Worm (Caenorhabditis elegans): ENCODE measurements around the gene sre-27.

The sre-27 gene

DNA sequence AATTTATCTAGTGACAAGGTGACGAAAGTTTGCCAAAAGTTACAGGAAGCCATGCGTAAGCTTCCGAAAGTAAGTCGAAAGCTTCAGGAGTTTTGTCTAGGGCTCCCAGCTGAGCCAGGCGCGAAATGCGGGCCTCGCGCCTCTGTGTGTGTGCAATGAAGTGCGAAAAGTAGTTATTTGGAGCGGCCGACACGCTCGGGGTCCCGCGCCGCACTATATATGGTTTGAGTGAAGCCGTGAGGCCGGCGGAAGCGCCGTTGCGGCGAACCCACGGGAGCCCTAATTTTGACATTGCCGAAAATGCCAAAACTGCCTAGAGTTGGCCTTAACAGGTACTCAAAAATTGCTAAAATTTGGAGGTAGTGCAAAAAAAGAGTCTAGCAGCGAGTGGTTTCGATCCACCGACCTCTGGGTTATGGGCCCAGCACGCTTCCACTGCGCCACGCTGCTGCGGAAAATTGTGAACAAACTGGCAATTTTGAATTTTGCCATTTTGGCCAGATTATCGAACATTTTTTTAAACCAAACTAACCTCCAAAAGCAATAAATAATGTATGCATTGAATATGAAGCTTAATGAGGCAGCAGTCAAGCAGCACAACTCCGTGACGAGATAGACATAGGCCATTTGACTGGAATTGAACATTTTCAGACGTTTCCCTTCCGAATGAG lies 17.9 kb upstream of the sre-27 start:
- no peak for TF ChIP-seq lin-32 (GFP tag; optimal IDR thresholded peaks at IDR 0.05)
- TF ChIP-seq elt-3 (tag; optimal IDR thresholded peaks at IDR 0.05), result no peak
- TF ChIP-seq lin-13 (tag; optimal IDR thresholded peaks at IDR 0.05), result no peak
- no peak for TF ChIP-seq ceh-83 (GFP tag; optimal IDR thresholded peaks at IDR 0.05)
- TF ChIP-seq sem-2 (GFP tag; optimal IDR thresholded peaks at IDR 0.05), result no peak
- no peak for TF ChIP-seq ztf-11 (tag; optimal IDR thresholded peaks at IDR 0.05)

DNA sequence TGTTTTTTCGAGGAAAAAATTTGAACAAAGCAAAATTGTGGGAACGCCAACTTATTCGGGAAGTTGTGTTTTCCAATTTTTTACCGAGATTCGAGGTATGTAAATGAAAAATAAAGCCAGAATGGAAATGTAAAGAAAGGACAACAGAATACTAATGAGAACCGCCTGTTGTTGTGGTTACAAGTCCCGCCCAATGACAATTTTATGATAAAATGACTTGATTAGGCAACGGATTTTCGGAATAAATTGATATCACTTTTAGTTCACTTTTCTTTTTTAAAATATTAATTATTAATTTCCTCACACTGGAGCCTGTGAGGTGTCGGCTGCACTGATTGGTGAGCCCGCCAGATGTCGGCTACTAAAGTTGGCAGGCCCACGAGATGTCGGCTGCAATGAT lies 14.9 kb upstream of the sre-27 start, which contains the start of gene dct-12:
Gene dct-12 (minus strand): TSS at position 101 of the 400 bp plus-strand sequence.
- TF ChIP-seq ces-1 (GFP tag; optimal IDR thresholded peaks at IDR 0.05) (no peak), bed-3 (GFP tag; optimal IDR thresholded peaks at IDR 0.05) (no peak), ceh-83 (GFP tag; optimal IDR thresholded peaks at IDR 0.05) (no peak), unc-39 (tag; optimal IDR thresholded peaks at IDR 0.05) (no peak), ztf-11 (tag; optimal IDR thresholded peaks at IDR 0.05) (no peak), M03D4.4 (tag; optimal IDR thresholded peaks at IDR 0.05) (no peak), pha-4 (tag; optimal IDR thresholded peaks at IDR 0.05) (no peak), mls-2 (tag; optimal IDR thresholded peaks at IDR 0.05) (no peak), elt-3 (tag; optimal IDR thresholded peaks at IDR 0.05) (no peak), nhr-28 (tag; optimal IDR thresholded peaks at IDR 0.05) (no peak), blmp-1 (tag; optimal IDR thresholded peaks at IDR 0.05) (no peak), snpc-4 (tag; optimal IDR thresholded peaks at IDR 0.05) (no peak)

DNA sequence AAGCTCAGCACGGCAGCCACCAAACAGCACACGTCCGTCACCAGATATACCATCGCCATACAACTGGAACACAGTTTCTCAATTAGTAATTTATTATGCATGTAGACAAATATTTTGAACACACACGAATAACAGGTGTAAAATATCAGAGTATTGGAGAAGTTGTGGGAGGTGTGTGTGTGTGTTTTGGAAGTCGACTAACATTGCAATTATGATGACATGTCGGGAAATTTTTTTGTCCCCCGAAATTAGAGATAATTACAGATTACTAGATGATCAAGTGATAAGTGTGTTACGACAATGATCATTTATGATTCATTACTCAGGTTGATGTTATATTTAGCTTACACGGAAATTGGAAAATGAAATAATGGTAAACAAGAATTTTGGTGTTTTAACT lies 12.3 kb upstream of the sre-27 start, which contains the start of gene Y57A10C.8:
Gene Y57A10C.8 (minus strand): TSS at position 101 of the 400 bp plus-strand sequence.
- no peak for TF ChIP-seq drap-1 (GFP tag; optimal IDR thresholded peaks at IDR 0.05)
- no peak for TF ChIP-seq M03D4.4 (tag; optimal IDR thresholded peaks at IDR 0.05)
- TF ChIP-seq sptf-1 (tag; optimal IDR thresholded peaks at IDR 0.05), result no peak
- TF ChIP-seq blmp-1 (tag; optimal IDR thresholded peaks at IDR 0.05), result no peak
- no peak for TF ChIP-seq pha-4 (tag; optimal IDR thresholded peaks at IDR 0.05)
- TF ChIP-seq nhr-12 (tag; optimal IDR thresholded peaks at IDR 0.05), result no peak
- no peak for TF ChIP-seq mep-1 (tag; optimal IDR thresholded peaks at IDR 0.05)
- no peak for TF ChIP-seq lin-13 (tag; optimal IDR thresholded peaks at IDR 0.05)
- TF ChIP-seq tbx-8 (GFP tag; optimal IDR thresholded peaks at IDR 0.05), result no peak
- TF ChIP-seq snpc-4 (tag; optimal IDR thresholded peaks at IDR 0.05), result no peak
- TF ChIP-seq lsy-2 (tag; optimal IDR thresholded peaks at IDR 0.05), result no peak
- no peak for TF ChIP-seq unc-62 (GFP tag; optimal IDR thresholded peaks at IDR 0.05)
- no peak for TF ChIP-seq lin-32 (GFP tag; optimal IDR thresholded peaks at IDR 0.05)
- no peak for TF ChIP-seq ceh-43 (GFP tag; optimal IDR thresholded peaks at IDR 0.05)
- TF ChIP-seq ces-1 (GFP tag; optimal IDR thresholded peaks at IDR 0.05), result no peak

DNA sequence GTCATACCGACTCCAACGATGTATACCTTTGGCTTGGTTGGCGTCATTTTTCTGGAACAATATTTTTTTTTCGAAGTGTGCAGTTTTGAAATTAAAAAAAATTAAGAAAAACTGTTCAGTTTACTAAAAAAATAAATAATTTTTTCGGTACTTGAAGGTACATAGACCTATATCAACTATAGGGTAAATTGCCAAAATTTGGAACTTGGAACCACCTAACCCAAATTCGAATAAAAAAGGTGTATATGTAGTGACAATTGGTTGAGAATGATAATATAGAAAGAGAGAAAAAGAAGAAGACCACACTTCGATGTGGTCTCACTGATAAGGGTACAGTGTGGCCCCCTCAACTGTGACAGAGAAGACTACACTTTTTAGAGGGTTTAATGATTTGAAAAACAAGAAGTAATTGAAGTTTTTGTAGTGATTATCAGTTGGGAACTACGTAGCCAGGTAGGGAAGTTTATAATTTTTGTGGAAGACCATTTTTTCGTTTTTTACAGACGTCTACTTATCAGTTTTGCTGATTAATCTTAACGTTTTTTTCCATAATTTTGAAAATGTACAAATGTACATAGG lies 8.3 kb upstream of the sre-27 start, which contains the start of gene daf-22:
Gene daf-22 (minus strand): TSS at position 51 of the 579 bp plus-strand sequence.
- TF ChIP-seq unc-62 (GFP tag; optimal IDR thresholded peaks at IDR 0.05) (no peak), sem-2 (GFP tag; optimal IDR thresholded peaks at IDR 0.05) (no peak), nhr-2 (tag; optimal IDR thresholded peaks at IDR 0.05) (no peak), lsy-2 (tag; optimal IDR thresholded peaks at IDR 0.05) (no peak), unc-120 (tag; optimal IDR thresholded peaks at IDR 0.05; ENCODE audit: poor library complexity, severe bottlenecking) (no peak), lin-32 (GFP tag; optimal IDR thresholded peaks at IDR 0.05) (no peak), nhr-12 (tag; optimal IDR thresholded peaks at IDR 0.05) (no peak), mep-1 (tag; optimal IDR thresholded peaks at IDR 0.05) (no peak), elt-1 (tag; optimal IDR thresholded peaks at IDR 0.05; ENCODE audit: borderline replicate concordance, insufficient read depth) (no peak), ceh-43 (GFP tag; optimal IDR thresholded peaks at IDR 0.05) (no peak), mab-5 (tag; optimal IDR thresholded peaks at IDR 0.05) (no peak), M03D4.4 (tag; optimal IDR thresholded peaks at IDR 0.05) (no peak), mls-2 (tag; optimal IDR thresholded peaks at IDR 0.05) (no peak), ceh-39 (tag; optimal IDR thresholded peaks at IDR 0.05) (no peak), lin-13 (tag; optimal IDR thresholded peaks at IDR 0.05) (no peak), blmp-1 (tag; optimal IDR thresholded peaks at IDR 0.05) (no peak)

DNA sequence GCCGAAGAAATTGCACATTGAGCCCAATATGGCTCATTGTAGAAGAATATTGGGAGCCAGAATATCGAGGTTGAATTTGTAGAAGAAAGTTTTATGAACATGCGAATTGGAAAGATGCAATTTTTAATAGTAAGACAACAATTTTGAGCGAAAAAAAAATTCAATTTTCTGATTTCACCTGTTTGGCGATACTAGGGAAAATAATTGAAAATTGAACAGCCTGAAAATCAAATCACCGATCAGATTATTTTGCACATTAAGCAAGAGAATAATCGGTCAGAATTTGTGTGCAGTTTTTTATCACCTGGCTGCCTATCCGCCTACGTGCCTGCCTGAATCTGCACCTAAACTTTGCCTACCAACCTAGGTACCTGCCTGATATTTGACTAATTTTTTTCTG lies 3.1 kb upstream of the sre-27 start, which contains the start of gene sre-26:
Gene sre-26 (minus strand): TSS at position 101 of the 400 bp plus-strand sequence.
- TF ChIP-seq ceh-39 (tag; optimal IDR thresholded peaks at IDR 0.05) (no peak), ceh-83 (GFP tag; optimal IDR thresholded peaks at IDR 0.05) (no peak), mls-2 (tag; optimal IDR thresholded peaks at IDR 0.05) (no peak), blmp-1 (tag; optimal IDR thresholded peaks at IDR 0.05) (no peak), lin-32 (GFP tag; optimal IDR thresholded peaks at IDR 0.05) (no peak), lin-13 (tag; optimal IDR thresholded peaks at IDR 0.05) (no peak), ceh-43 (GFP tag; optimal IDR thresholded peaks at IDR 0.05) (no peak), nhr-12 (tag; optimal IDR thresholded peaks at IDR 0.05) (no peak)
